Worm (Caenorhabditis elegans) whole organism, L4 larva: ENCODE results near the gene ZK899.1.

Experiments
- D1046.2 ChIP-seq: fragments of 200-800 bp; sonication (Bioruptor generic); IDR thresholded peaks from 2 replicates; pipeline ENCODE4 v1.3.6; 2022; ENCODE audit warnings: missing genetic modification characterization, missing compliant biosample characterization
- F26F4.8 ChIP-seq: fragments of 200-800 bp; sonication (Bioruptor generic); conservative IDR thresholded peaks from 2 replicates; pipeline ENCODE4 v1.3.6; 2022; ENCODE audit warnings: missing genetic modification characterization, missing compliant biosample characterization
- F49E8.2 ChIP-seq: sonication (generic microtip); optimal IDR thresholded peaks from 2 replicates; lab custom pipeline; 2016; ENCODE audit warnings: missing compliant biosample characterization, mild to moderate bottlenecking, missing genetic modification characterization, borderline replicate concordance
- R02D3.7 ChIP-seq: fragments of 150-350 bp; sonication (generic microtip); optimal IDR thresholded peaks from 3 replicates; lab custom pipeline; 2014; ENCODE audit warnings: missing biosample characterization, missing genetic modification characterization
- T20F7.1 ChIP-seq: fragments of 200-800 bp; sonication (Bioruptor generic); optimal IDR thresholded peaks from 2 replicates; lab custom pipeline; 2018; ENCODE audit warnings: mild to moderate bottlenecking, missing genetic modification characterization, missing compliant biosample characterization
- Y48G9A.11 ChIP-seq: fragments of 200-800 bp; sonication (Bioruptor generic); IDR thresholded peaks from 2 replicates; pipeline ENCODE4 v1.3.6; 2022; ENCODE audit warnings: missing genetic modification reagents, missing genetic modification characterization, missing compliant biosample characterization
- ZK546.5 ChIP-seq, 2 experiments: sonication (generic microtip); optimal IDR thresholded peaks; 2 replicates each; lab custom pipeline; 2017; ENCODE audit warnings: missing biosample characterization in 2 of 2, missing genetic modification characterization in 2 of 2
- arid-1 ChIP-seq: fragments of 200-800 bp; sonication (Bioruptor generic); conservative IDR thresholded peaks from 2 replicates; pipeline ENCODE4 v1.3.6; 2022; ENCODE audit warnings: missing genetic modification reagents, missing genetic modification characterization, missing compliant biosample characterization
- attf-4 ChIP-seq: sonication (generic microtip); optimal IDR thresholded peaks from 3 replicates; lab custom pipeline; 2017; ENCODE audit warnings: missing biosample characterization, missing genetic modification characterization
- ceh-20 ChIP-seq: fragments of 200-800 bp; sonication (Bioruptor generic); IDR thresholded peaks from 2 replicates; pipeline ENCODE4 v1.3.6; 2022; ENCODE audit warnings: missing genetic modification reagents, missing genetic modification characterization, missing compliant biosample characterization
- ceh-28 ChIP-seq: fragments of 150-350 bp; optimal IDR thresholded peaks from 2 replicates; lab custom pipeline; 2014; ENCODE audit warnings: missing biosample characterization, missing genetic modification reagents, missing genetic modification characterization
- ceh-82 ChIP-seq: sonication (generic microtip); optimal IDR thresholded peaks from 2 replicates; lab custom pipeline; 2017; ENCODE audit warnings: missing biosample characterization, missing genetic modification characterization
- ces-1 ChIP-seq: fragments of 150-350 bp; sonication (generic microtip); optimal IDR thresholded peaks from 4 replicates; lab custom pipeline; 2014; ENCODE audit warnings: missing biosample characterization, missing genetic modification reagents, missing genetic modification characterization
- daf-12 ChIP-seq: fragments of 150-350 bp; optimal IDR thresholded peaks from 2 replicates; lab custom pipeline; 2014; ENCODE audit warnings: missing biosample characterization, missing genetic modification reagents, missing genetic modification characterization
- daf-8 ChIP-seq: fragments of 200-800 bp; sonication (Bioruptor generic); IDR thresholded peaks from 2 replicates; pipeline ENCODE4 v1.3.6; 2022; ENCODE audit warnings: missing genetic modification characterization, missing compliant biosample characterization
- dmd-6 ChIP-seq: fragments of 200-800 bp; sonication (Bioruptor generic); IDR thresholded peaks from 2 replicates; pipeline ENCODE4 v1.3.6; 2022; ENCODE audit warnings: missing genetic modification reagents, missing genetic modification characterization, missing compliant biosample characterization
- dmd-9 ChIP-seq: fragments of 200-800 bp; sonication (Bioruptor generic); IDR thresholded peaks from 2 replicates; pipeline ENCODE4 v1.3.6; 2022; ENCODE audit warnings: missing genetic modification reagents, missing genetic modification characterization, missing compliant biosample characterization
- dpl-1 ChIP-seq: fragments of 150-350 bp; optimal IDR thresholded peaks from 2 replicates; lab custom pipeline; 2014; ENCODE audit warnings: missing biosample characterization, missing genetic modification reagents, missing genetic modification characterization
- duxl-1 ChIP-seq: sonication (generic microtip); optimal IDR thresholded peaks from 2 replicates; lab custom pipeline; 2016; ENCODE audit warnings: mild to moderate bottlenecking, missing genetic modification characterization, moderate library complexity, missing compliant biosample characterization; ENCODE audit not compliant: poor library complexity
- egl-43 ChIP-seq: fragments of 200-800 bp; sonication (Bioruptor generic); IDR thresholded peaks from 2 replicates; pipeline ENCODE4 v1.3.6; 2022; ENCODE audit warnings: missing genetic modification reagents, missing genetic modification characterization, missing compliant biosample characterization
- fos-1 ChIP-seq: fragments of 150-350 bp; optimal IDR thresholded peaks from 2 replicates; lab custom pipeline; 2014; ENCODE audit warnings: missing biosample characterization, missing genetic modification characterization
- hif-1 ChIP-seq, 2 experiments: sonication (generic microtip); optimal IDR thresholded peaks; 2 replicates each; lab custom pipeline; 2016 to 2017; ENCODE audit warnings: missing compliant biosample characterization in 2 of 2, missing genetic modification characterization in 2 of 2, missing genetic modification reagents in 2 of 2, missing genotype in 2 of 2, mild to moderate bottlenecking in 1 of 2
- lim-7 ChIP-seq: fragments of 200-800 bp; sonication (Bioruptor generic); IDR thresholded peaks from 2 replicates; pipeline ENCODE4 v1.3.6; 2022; ENCODE audit warnings: missing genetic modification characterization, missing compliant biosample characterization
- lin-1 ChIP-seq: fragments of 200-800 bp; sonication (Bioruptor generic); IDR thresholded peaks from 2 replicates; pipeline ENCODE4 v1.3.6; 2022; ENCODE audit warnings: missing genetic modification reagents, missing genetic modification characterization, missing compliant biosample characterization
- lin-39 ChIP-seq: fragments of 150-350 bp; optimal IDR thresholded peaks from 2 replicates; lab custom pipeline; 2014; ENCODE audit warnings: missing biosample characterization, missing genetic modification reagents, missing genetic modification characterization
- madf-5 ChIP-seq, 2 experiments: fragments of 200-800 bp; sonication (Bioruptor generic); IDR thresholded peaks; 2 replicates each; pipeline ENCODE4 v1.3.6; 2022; ENCODE audit warnings: missing compliant biosample characterization in 2 of 2, missing genetic modification characterization in 2 of 2
- mdt-29 ChIP-seq: fragments of 200-800 bp; sonication (Bioruptor generic); IDR thresholded peaks from 2 replicates; pipeline ENCODE4 v1.3.6; 2022; ENCODE audit warnings: missing genetic modification reagents, missing genetic modification characterization, missing compliant biosample characterization
- mep-1 ChIP-seq: fragments of 150-350 bp; sonication (generic microtip); optimal IDR thresholded peaks from 3 replicates; lab custom pipeline; 2014; ENCODE audit warnings: missing biosample characterization, missing genetic modification characterization
- mes-2 ChIP-seq: sonication (generic microtip); optimal IDR thresholded peaks from 2 replicates; lab custom pipeline; 2016; ENCODE audit warnings: missing genotype, mild to moderate bottlenecking, missing genetic modification characterization, missing compliant biosample characterization; ENCODE audit not compliant: poor library complexity, severe bottlenecking
- mxl-3 ChIP-seq: fragments of 200-800 bp; sonication (Bioruptor generic); optimal IDR thresholded peaks from 2 replicates; lab custom pipeline; 2018; ENCODE audit warnings: mild to moderate bottlenecking, missing genetic modification characterization, missing compliant biosample characterization
- nhr-102 ChIP-seq: sonication (generic microtip); optimal IDR thresholded peaks from 2 replicates; lab custom pipeline; 2016; ENCODE audit warnings: mild to moderate bottlenecking, missing genetic modification characterization, moderate library complexity, missing compliant biosample characterization
- nhr-11 ChIP-seq: fragments of 150-350 bp; optimal IDR thresholded peaks from 2 replicates; lab custom pipeline; 2014; ENCODE audit warnings: missing biosample characterization, missing genetic modification characterization
- nhr-111 ChIP-seq: fragments of 200-800 bp; sonication (Bioruptor generic); optimal IDR thresholded peaks from 2 replicates; lab custom pipeline; 2018; ENCODE audit warnings: mild to moderate bottlenecking, missing genetic modification characterization, missing compliant biosample characterization
- nhr-25 ChIP-seq: sonication (generic microtip); optimal IDR thresholded peaks from 2 replicates; lab custom pipeline; 2017; ENCODE audit warnings: missing genetic modification characterization, mild to moderate bottlenecking, missing compliant biosample characterization, antibody characterized with exemption, moderate library complexity, borderline replicate concordance; ENCODE audit not compliant: insufficient read depth
- nhr-28 ChIP-seq: fragments of 150-350 bp; optimal IDR thresholded peaks from 2 replicates; lab custom pipeline; 2014; ENCODE audit warnings: missing biosample characterization, missing genetic modification characterization
- nhr-42 ChIP-seq: fragments of 200-800 bp; sonication (Bioruptor generic); IDR thresholded peaks from 2 replicates; pipeline ENCODE4 v1.3.6; 2022; ENCODE audit warnings: missing genetic modification characterization, missing compliant biosample characterization
- nhr-77 ChIP-seq: fragments of 150-350 bp; optimal IDR thresholded peaks from 2 replicates; lab custom pipeline; 2014; ENCODE audit warnings: missing biosample characterization, missing genetic modification characterization
- php-3 ChIP-seq: fragments of 200-800 bp; sonication (Bioruptor generic); IDR thresholded peaks from 2 replicates; pipeline ENCODE4 v1.3.6; 2022; ENCODE audit warnings: missing genetic modification reagents, missing genetic modification characterization, missing compliant biosample characterization
- pqm-1 ChIP-seq: sonication (generic microtip); optimal IDR thresholded peaks from 2 replicates; lab custom pipeline; 2017; ENCODE audit warnings: missing biosample characterization, missing genetic modification characterization
- rbr-2 ChIP-seq: sonication (generic microtip); optimal IDR thresholded peaks from 2 replicates; lab custom pipeline; 2016; ENCODE audit warnings: missing genotype, missing genetic modification characterization, missing compliant biosample characterization
- saeg-2 ChIP-seq: fragments of 200-800 bp; sonication (Bioruptor generic); IDR thresholded peaks from 2 replicates; pipeline ENCODE4 v1.3.6; 2022; ENCODE audit warnings: missing genetic modification reagents, missing genetic modification characterization, missing compliant biosample characterization
- skn-1 ChIP-seq: fragments of 150-350 bp; optimal IDR thresholded peaks from 2 replicates; lab custom pipeline; 2014; ENCODE audit warnings: missing biosample characterization, missing genetic modification characterization
- snpc-4 ChIP-seq: fragments of 150-350 bp; optimal IDR thresholded peaks from 2 replicates; lab custom pipeline; 2014; ENCODE audit warnings: missing biosample characterization, missing genetic modification characterization
- spr-3 ChIP-seq: fragments of 200-800 bp; sonication (Bioruptor generic); optimal IDR thresholded peaks from 2 replicates; lab custom pipeline; 2018; ENCODE audit warnings: mild to moderate bottlenecking, missing genetic modification characterization, missing compliant biosample characterization
- tag-97 ChIP-seq: fragments of 200-800 bp; sonication (Bioruptor generic); IDR thresholded peaks from 2 replicates; pipeline ENCODE4 v1.3.6; 2022; ENCODE audit warnings: missing genetic modification characterization, missing compliant biosample characterization
- tra-1 ChIP-seq: fragments of 200-800 bp; sonication (Bioruptor generic); IDR thresholded peaks from 2 replicates; pipeline ENCODE4 v1.3.6; 2022; ENCODE audit warnings: missing genetic modification reagents, missing genetic modification characterization, missing compliant biosample characterization
- unc-39 ChIP-seq: sonication (generic microtip); optimal IDR thresholded peaks from 2 replicates; lab custom pipeline; 2017; ENCODE audit warnings: missing biosample characterization, missing genetic modification characterization
- zag-1 ChIP-seq: fragments of 150-350 bp; optimal IDR thresholded peaks from 2 replicates; lab custom pipeline; 2014; ENCODE audit warnings: missing biosample characterization, missing genetic modification characterization
- zfp-3 ChIP-seq: fragments of 200-800 bp; sonication (Bioruptor generic); conservative IDR thresholded peaks from 2 replicates; pipeline ENCODE4 v1.3.6; 2022; ENCODE audit warnings: missing genetic modification reagents, missing genetic modification characterization, missing compliant biosample characterization
- ztf-11 ChIP-seq: fragments of 150-350 bp; optimal IDR thresholded peaks from 2 replicates; lab custom pipeline; 2014; ENCODE audit warnings: missing biosample characterization, missing genetic modification characterization
- ztf-7 ChIP-seq: fragments of 150-350 bp; optimal IDR thresholded peaks from 2 replicates; lab custom pipeline; 2014; ENCODE audit warnings: missing biosample characterization, missing genetic modification characterization

The ZK899.1 gene

ce11 chrX:9467573-9467972 is 21.1 kb downstream of the ZK899.1 start (continued):
- TF ChIP-seq ceh-20 (GFP tag; lab: Robert Waterston, UW) = peak; percentile 82
- no peak for TF ChIP-seq ceh-82
- no peak for TF ChIP-seq ztf-11 (tag; lab: Kevin White, UChicago)
- TF ChIP-seq madf-5 (GFP tag; IDR thresholded peaks at IDR 0.05; lab: Robert Waterston, UW) = peak; percentile 75 to 87; a peak in 3 of 4 replicates
- no peak for TF ChIP-seq zag-1
- peak; percentile 91 for TF ChIP-seq F26F4.8 (GFP tag; lab: Robert Waterston, UW)
- TF ChIP-seq Y48G9A.11 (GFP tag; lab: Robert Waterston, UW) = peak; percentile 66
- TF ChIP-seq tag-97 = peak; percentile 68; the same call in 1 of the 2 replicates
- peak; percentile 82 for TF ChIP-seq nhr-102
- TF ChIP-seq nhr-28 = peak; percentile 35
- TF ChIP-seq nhr-111 (GFP tag; lab: Kevin White, UChicago) = peak; percentile 17
- peak; percentile 19 for TF ChIP-seq spr-3 (GFP tag; lab: Kevin White, UChicago)
- TF ChIP-seq mes-2 = peak; percentile 78
- TF ChIP-seq hif-1 (tag; optimal IDR thresholded peaks at IDR 0.05; lab: Kevin White, UChicago) = peak in 1 of 2 experiments; percentile 40
- peak; percentile 86 for TF ChIP-seq rbr-2 (tag; lab: Kevin White, UChicago)
- TF ChIP-seq daf-12 (tag; lab: Kevin White, UChicago) = no peak
- no peak for TF ChIP-seq daf-8 (GFP tag; lab: Robert Waterston, UW)
- TF ChIP-seq zfp-3 (GFP tag; lab: Robert Waterston, UW) = 0 out of 2 replicates have a peak, but pooled peaks have one; percentile 12
- peak; percentile 96 for TF ChIP-seq egl-43
- TF ChIP-seq lim-7 (GFP tag; lab: Robert Waterston, UW) = peak; percentile 88
- peak; percentile 57; the same call in 1 of the 2 replicates for TF ChIP-seq dmd-9 (GFP tag; lab: Robert Waterston, UW)
- TF ChIP-seq ZK546.5 (tag; optimal IDR thresholded peaks at IDR 0.05; lab: Kevin White, UChicago) = no peak
- TF ChIP-seq R02D3.7 (tag; lab: Kevin White, UChicago) = no peak
- TF ChIP-seq duxl-1 (tag; lab: Kevin White, UChicago) = peak; percentile 90
- TF ChIP-seq attf-4 = no peak
- TF ChIP-seq nhr-11 (tag; lab: Kevin White, UChicago) = peak; percentile 31
- TF ChIP-seq nhr-77 (tag; lab: Kevin White, UChicago) = peak; percentile 35
- peak; percentile 84 for TF ChIP-seq mep-1
- peak; percentile 51 for TF ChIP-seq T20F7.1 (GFP tag; lab: Kevin White, UChicago)
- peak; percentile 79 for TF ChIP-seq lin-1
- TF ChIP-seq snpc-4 (tag; lab: Kevin White, UChicago) = no peak
- no peak for TF ChIP-seq unc-39 (tag; lab: Kevin White, UChicago)
- TF ChIP-seq fos-1 (tag; lab: Kevin White, UChicago) = no peak
- 0 out of 2 replicates have a peak, but pooled peaks have one; percentile 60 for TF ChIP-seq D1046.2 (GFP tag; lab: Robert Waterston, UW)
- no peak; the same call in none of the 2 replicates for TF ChIP-seq mdt-29 (GFP tag; lab: Robert Waterston, UW)
- TF ChIP-seq dmd-6 = no peak; the same call in 1 of the 2 replicates
- no peak for TF ChIP-seq skn-1
- TF ChIP-seq saeg-2 (GFP tag; lab: Robert Waterston, UW) = no peak
- no peak for TF ChIP-seq dpl-1
- peak; percentile 21 for TF ChIP-seq F49E8.2 (tag; lab: Kevin White, UChicago)
- TF ChIP-seq lin-39 (tag; lab: Kevin White, UChicago) = no peak
- peak; percentile 79 for TF ChIP-seq ztf-7 (tag; lab: Kevin White, UChicago)
- no peak for TF ChIP-seq ceh-28 (tag; lab: Kevin White, UChicago)
- peak; percentile 51 for TF ChIP-seq ces-1 (GFP tag; lab: Kevin White, UChicago)
- no peak for TF ChIP-seq pqm-1 (tag; lab: Kevin White, UChicago)
- TF ChIP-seq nhr-25 (tag; lab: Kevin White, UChicago) = peak; percentile 73
- peak; percentile 79 for TF ChIP-seq tra-1 (GFP tag; lab: Robert Waterston, UW)
- TF ChIP-seq arid-1 (GFP tag; lab: Robert Waterston, UW) = peak; percentile 79; the same call in 1 of the 2 replicates
- TF ChIP-seq php-3 (GFP tag; lab: Robert Waterston, UW) = 0 out of 2 replicates have a peak, but pooled peaks have one; percentile 31
- peak; percentile 25 for TF ChIP-seq mxl-3
- peak; percentile 87 for TF ChIP-seq nhr-42
